Fruit fly (Drosophila melanogaster) whole organism, wandering third instar larva: ENCODE data around the gene CG6689.

Source experiments
- CG32264 ChIP-seq: fragments of 200-800 bp; sonication (Bioruptor generic); optimal IDR thresholded peaks from 2 replicates; lab custom pipeline; 2016; ENCODE audit warnings: missing biosample characterization, missing genetic modification characterization
- N ChIP-seq: fragments of >200 bp; optimal IDR thresholded peaks from 2 replicates; lab custom pipeline; 2018; ENCODE audit warnings: missing biosample characterization, missing external identifiers, missing genetic modification characterization
- OdsH ChIP-seq: fragments of 200-800 bp; sonication (Bioruptor generic); optimal IDR thresholded peaks from 2 replicates; lab custom pipeline; 2016; ENCODE audit warnings: missing biosample characterization, mild to moderate bottlenecking, missing genetic modification characterization
- Sp1 ChIP-seq: fragments of 200-800 bp; sonication (Bioruptor generic); optimal IDR thresholded peaks from 3 replicates; lab custom pipeline; 2019; ENCODE audit warnings: missing biosample characterization, mild to moderate bottlenecking, missing genetic modification characterization, moderate library complexity
- br ChIP-seq: fragments of 200-800 bp; sonication (Bioruptor generic); optimal IDR thresholded peaks from 2 replicates; lab custom pipeline; 2016; ENCODE audit warnings: missing biosample characterization, missing genetic modification characterization

DNA sequence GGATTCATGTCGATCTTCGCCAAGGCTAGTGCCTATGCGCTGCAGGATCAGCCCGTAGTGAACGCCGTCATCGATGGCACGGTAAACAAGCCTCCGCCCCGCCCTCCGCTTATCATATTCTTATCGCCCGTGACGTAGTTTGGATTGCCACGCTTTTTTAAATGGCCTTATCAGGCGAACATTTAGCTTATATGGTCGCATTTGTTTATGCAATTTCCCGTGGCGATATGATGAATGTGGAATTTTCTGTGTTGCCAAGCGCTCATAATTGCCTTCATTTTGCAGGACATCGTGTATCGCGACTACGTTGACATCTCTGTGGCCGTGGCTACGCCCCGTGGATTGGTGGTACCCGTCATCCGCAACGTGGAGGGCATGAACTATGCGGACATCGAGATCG lies 25.9 kb upstream of the CG6689 start:
- TF ChIP-seq Sp1 (GFP tag; lab: Kevin White, UChicago), result no peak
- no peak for TF ChIP-seq br
- no peak for TF ChIP-seq CG32264 (GFP tag; lab: Kevin White, UChicago)
- no peak for TF ChIP-seq OdsH (GFP tag; lab: Kevin White, UChicago)
- no peak for TF ChIP-seq N
